Fruit fly (Drosophila melanogaster) whole organism, embryonic: ENCODE results near the gene mTerf3.

Experiments used
- Bgb ChIP-seq: fragments of 200-800 bp; sonication (Bioruptor generic); IDR thresholded peaks from 2 replicates; pipeline ENCODE4 v1.3.6; 2022; ENCODE audit warnings: missing biosample characterization, missing genetic modification characterization; ENCODE audit not compliant: partially characterized antibody
- CG10321 ChIP-seq: fragments of 200-800 bp; sonication (Bioruptor generic); IDR thresholded peaks from 2 replicates; pipeline ENCODE4 v1.3.6; 2022; ENCODE audit warnings: missing biosample characterization, missing genetic modification characterization
- CG12219 ChIP-seq: fragments of 200-800 bp; sonication (Bioruptor generic); optimal IDR thresholded peaks from 3 replicates; lab custom pipeline; 2018; ENCODE audit warnings: missing biosample characterization, mild to moderate bottlenecking, missing genetic modification characterization
- CG12391 ChIP-seq: fragments of 200-800 bp; sonication (Bioruptor generic); optimal IDR thresholded peaks from 3 replicates; lab custom pipeline; 2018; ENCODE audit warnings: missing biosample characterization, mild to moderate bottlenecking, missing genetic modification characterization, moderate library complexity
- CG15269 ChIP-seq: fragments of 200-800 bp; sonication (Bioruptor generic); optimal IDR thresholded peaks from 2 replicates; lab custom pipeline; 2018; ENCODE audit warnings: missing biosample characterization, mild to moderate bottlenecking, missing genetic modification characterization, moderate library complexity
- CG17328 ChIP-seq: fragments of 200-800 bp; sonication (Bioruptor generic); IDR thresholded peaks from 2 replicates; pipeline ENCODE4 v1.3.6; 2022; ENCODE audit warnings: missing biosample characterization, missing genetic modification characterization
- CG17359 ChIP-seq: fragments of 200-800 bp; sonication (Bioruptor generic); optimal IDR thresholded peaks from 3 replicates; lab custom pipeline; 2018; ENCODE audit warnings: missing biosample characterization, mild to moderate bottlenecking, missing genetic modification characterization, moderate library complexity
- CG17568 ChIP-seq: fragments of 200-800 bp; sonication (Bioruptor generic); optimal IDR thresholded peaks from 2 replicates; lab custom pipeline; 2018; ENCODE audit warnings: missing biosample characterization, mild to moderate bottlenecking, missing genetic modification characterization, moderate library complexity
- CG2199 ChIP-seq: fragments of 200-800 bp; sonication (Bioruptor generic); IDR thresholded peaks from 3 replicates; pipeline ENCODE4 v1.3.6; 2022; ENCODE audit warnings: missing biosample characterization, missing genetic modification characterization
- CG2202 ChIP-seq: fragments of 200-800 bp; sonication (Bioruptor generic); optimal IDR thresholded peaks from 2 replicates; lab custom pipeline; 2018; ENCODE audit warnings: missing biosample characterization, mild to moderate bottlenecking, missing genetic modification characterization
- CG2678 ChIP-seq: fragments of 200-800 bp; sonication (Bioruptor generic); optimal IDR thresholded peaks from 3 replicates; lab custom pipeline; 2019; ENCODE audit warnings: missing biosample characterization, mild to moderate bottlenecking, missing genetic modification characterization, moderate library complexity
- CG2875 ChIP-seq: fragments of 200-800 bp; sonication (Bioruptor generic); optimal IDR thresholded peaks from 2 replicates; lab custom pipeline; 2017; ENCODE audit warnings: missing biosample characterization, mild to moderate bottlenecking, missing genetic modification characterization, missing genetic modification reagents
- CG31388 ChIP-seq: fragments of 200-800 bp; sonication (Bioruptor generic); optimal IDR thresholded peaks from 2 replicates; lab custom pipeline; 2016; ENCODE audit warnings: missing biosample characterization, missing genetic modification characterization
- CG3163 ChIP-seq: fragments of 200-800 bp; sonication (Bioruptor generic); optimal IDR thresholded peaks from 3 replicates; lab custom pipeline; 2016; ENCODE audit warnings: missing biosample characterization, missing genetic modification characterization
- CG4282 ChIP-seq: fragments of 200-800 bp; sonication (Bioruptor generic); optimal IDR thresholded peaks from 2 replicates; lab custom pipeline; 2016; ENCODE audit warnings: missing biosample characterization, missing genetic modification characterization
- CG4707 ChIP-seq: fragments of 200-800 bp; sonication (Bioruptor generic); optimal IDR thresholded peaks from 2 replicates; lab custom pipeline; 2018; ENCODE audit warnings: missing biosample characterization, mild to moderate bottlenecking, missing genetic modification characterization, moderate library complexity
- CG5245 ChIP-seq: fragments of 200-800 bp; sonication (Bioruptor generic); optimal IDR thresholded peaks from 3 replicates; lab custom pipeline; 2016; ENCODE audit warnings: missing biosample characterization, missing genetic modification characterization
- CG7928 ChIP-seq: fragments of 200-800 bp; sonication (Bioruptor generic); optimal IDR thresholded peaks from 2 replicates; lab custom pipeline; 2017; ENCODE audit warnings: missing biosample characterization, mild to moderate bottlenecking, missing genetic modification characterization
- CG8478 ChIP-seq: fragments of >200 bp; optimal IDR thresholded peaks from 2 replicates; lab custom pipeline; 2018
- Deaf1 ChIP-seq: fragments of 200-800 bp; optimal IDR thresholded peaks from 3 replicates; lab custom pipeline; 2019; ENCODE audit warnings: missing biosample characterization, mild to moderate bottlenecking, missing genetic modification characterization, moderate library complexity
- Dref ChIP-seq: fragments of 200-800 bp; sonication (Bioruptor generic); IDR thresholded peaks from 2 replicates; pipeline ENCODE4 v1.3.6; 2022; ENCODE audit warnings: missing biosample characterization, missing genetic modification characterization
- Lhr ChIP-seq: fragments of 200-800 bp; sonication (Bioruptor generic); optimal IDR thresholded peaks from 3 replicates; lab custom pipeline; 2017; ENCODE audit warnings: mild to moderate bottlenecking, missing biosample characterization, missing genetic modification reagents, missing genetic modification characterization
- Mad ChIP-seq: fragments of 200-800 bp; sonication (Bioruptor generic); optimal IDR thresholded peaks from 2 replicates; lab custom pipeline; 2016; ENCODE audit warnings: missing biosample characterization, missing genetic modification characterization
- Myb ChIP-seq: fragments of 200-800 bp; sonication (Bioruptor generic); optimal IDR thresholded peaks from 2 replicates; lab custom pipeline; 2016; ENCODE audit warnings: missing biosample characterization, missing genetic modification characterization
- Nf-YA ChIP-seq: fragments of 200-800 bp; sonication (Bioruptor generic); IDR thresholded peaks from 2 replicates; pipeline ENCODE4 v1.3.6; 2022; ENCODE audit warnings: missing biosample characterization, missing genetic modification characterization
- Oli ChIP-seq: fragments of 200-800 bp; sonication (Bioruptor generic); optimal IDR thresholded peaks from 2 replicates; lab custom pipeline; 2018; ENCODE audit warnings: missing biosample characterization, mild to moderate bottlenecking, missing genetic modification characterization, moderate library complexity
- Side ChIP-seq: fragments of 200-800 bp; sonication (Bioruptor generic); optimal IDR thresholded peaks from 2 replicates; lab custom pipeline; 2016; ENCODE audit warnings: missing biosample characterization, missing genetic modification characterization
- abd-A ChIP-seq: fragments of 200-800 bp; sonication (Bioruptor generic); optimal IDR thresholded peaks from 3 replicates; lab custom pipeline; 2019; ENCODE audit warnings: missing biosample characterization, mild to moderate bottlenecking, missing genetic modification characterization, moderate library complexity
- ash1 ChIP-seq: fragments of 200-800 bp; sonication (Bioruptor generic); optimal IDR thresholded peaks from 2 replicates; lab custom pipeline; 2018; ENCODE audit warnings: missing biosample characterization, mild to moderate bottlenecking, missing genetic modification characterization
- bsh ChIP-seq, 2 experiments: fragments of 200-800 bp; sonication (Bioruptor generic); optimal IDR thresholded peaks; 2 replicates each; lab custom pipeline; 2017 to 2018; ENCODE audit warnings: mild to moderate bottlenecking in 2 of 2, missing biosample characterization in 2 of 2, missing genetic modification characterization in 2 of 2, moderate library complexity in 1 of 2
- cad ChIP-seq: fragments of >200 bp; optimal IDR thresholded peaks from 2 replicates; lab custom pipeline; 2017; ENCODE audit warnings: missing biosample characterization, missing genetic modification characterization
- dmrt11E ChIP-seq: fragments of 200-800 bp; sonication (Bioruptor generic); optimal IDR thresholded peaks from 3 replicates; lab custom pipeline; 2018; ENCODE audit warnings: missing biosample characterization, mild to moderate bottlenecking, missing genetic modification characterization, moderate library complexity
- eve ChIP-seq, 2 experiments: fragments of >200 bp; optimal IDR thresholded peaks; 2 replicates each; lab custom pipeline; 2017; ENCODE audit warnings: missing biosample characterization in 2 of 2, missing genetic modification characterization in 2 of 2
- ewg ChIP-seq: fragments of 200-800 bp; sonication (Bioruptor generic); optimal IDR thresholded peaks from 3 replicates; lab custom pipeline; 2017; ENCODE audit warnings: mild to moderate bottlenecking, missing biosample characterization, missing genetic modification reagents, missing genetic modification characterization
- fd64A ChIP-seq: fragments of 200-800 bp; sonication (Bioruptor generic); optimal IDR thresholded peaks from 3 replicates; lab custom pipeline; 2018; ENCODE audit warnings: missing biosample characterization, mild to moderate bottlenecking, missing genetic modification characterization
- fru ChIP-seq: fragments of >200 bp; optimal IDR thresholded peaks from 2 replicates; lab custom pipeline; 2017
- gce ChIP-seq: fragments of 200-800 bp; sonication (Bioruptor generic); IDR thresholded peaks from 3 replicates; pipeline ENCODE4 v1.3.6; 2022; ENCODE audit warnings: missing biosample characterization, missing genetic modification characterization
- gem ChIP-seq: fragments of 200-800 bp; sonication (Bioruptor generic); optimal IDR thresholded peaks from 2 replicates; lab custom pipeline; 2019; ENCODE audit warnings: missing biosample characterization, mild to moderate bottlenecking, missing genetic modification characterization, moderate library complexity
- inv ChIP-seq: fragments of 200-800 bp; sonication (Bioruptor generic); IDR thresholded peaks from 2 replicates; pipeline ENCODE4 v1.3.6; 2022; ENCODE audit warnings: missing biosample characterization, missing genetic modification characterization; ENCODE audit not compliant: partially characterized antibody
- lmd ChIP-seq: fragments of 200-800 bp; sonication (Bioruptor generic); IDR thresholded peaks from 2 replicates; pipeline ENCODE4 v1.3.6; 2022; ENCODE audit warnings: missing biosample characterization, missing genetic modification characterization
- mld ChIP-seq: fragments of 200-800 bp; sonication (Bioruptor generic); IDR thresholded peaks from 3 replicates; pipeline ENCODE4 v1.3.6; 2022; ENCODE audit warnings: missing biosample characterization, missing genetic modification characterization; ENCODE audit not compliant: partially characterized antibody
- nerfin-1 ChIP-seq: fragments of 200-800 bp; sonication (Bioruptor generic); optimal IDR thresholded peaks from 3 replicates; lab custom pipeline; 2019; ENCODE audit warnings: missing biosample characterization, mild to moderate bottlenecking, missing genetic modification characterization, moderate library complexity
- pnt ChIP-seq: fragments of 200-800 bp; sonication (Bioruptor generic); optimal IDR thresholded peaks from 3 replicates; lab custom pipeline; 2016; ENCODE audit warnings: missing biosample characterization, missing genetic modification characterization
- rib ChIP-seq: fragments of 200-800 bp; sonication (Bioruptor generic); IDR thresholded peaks from 2 replicates; pipeline ENCODE4 v1.3.6; 2022; ENCODE audit warnings: missing biosample characterization, missing genetic modification characterization
- run ChIP-seq: fragments of 200-800 bp; sonication (Bioruptor generic); optimal IDR thresholded peaks from 3 replicates; lab custom pipeline; 2018; ENCODE audit warnings: missing biosample characterization, mild to moderate bottlenecking, missing genetic modification characterization
- ssp ChIP-seq: fragments of 200-800 bp; sonication (Bioruptor generic); IDR thresholded peaks from 2 replicates; pipeline ENCODE4 v1.3.6; 2022; ENCODE audit warnings: missing biosample characterization, missing genetic modification characterization
- tll ChIP-seq, 2 experiments: fragments of 200-800 bp in 1 of 2; fragments of >200 bp in 1 of 2; sonication (Bioruptor generic) in 1 of 2; optimal IDR thresholded peaks; 2 replicates each; lab custom pipeline; 2017 to 2019; ENCODE audit warnings: missing biosample characterization in 2 of 2, missing genetic modification characterization in 2 of 2, mild to moderate bottlenecking in 1 of 2, moderate library complexity in 1 of 2
- vvl ChIP-seq: fragments of 200-800 bp; sonication (Bioruptor generic); IDR thresholded peaks from 2 replicates; pipeline ENCODE4 v1.3.6; 2022; ENCODE audit warnings: missing biosample characterization, missing genetic modification characterization
- z ChIP-seq: fragments of 200-800 bp; sonication (Bioruptor generic); IDR thresholded peaks from 3 replicates; pipeline ENCODE4 v1.3.6; 2022; ENCODE audit warnings: missing biosample characterization, missing genetic modification characterization
- zen ChIP-seq: fragments of 200-800 bp; sonication (Bioruptor generic); optimal IDR thresholded peaks from 3 replicates; lab custom pipeline; 2018; ENCODE audit warnings: missing biosample characterization, mild to moderate bottlenecking, missing genetic modification characterization, moderate library complexity

Gene mTerf3

dm6 chr3L:20517179-20517834 is 3.3 kb downstream of the mTerf3 start (continued):
- peak; percentile 64 for TF ChIP-seq zen
- TF ChIP-seq lmd (GFP tag; lab: Robert Waterston, UW), result no peak
- TF ChIP-seq CG15269 (tag; lab: Kevin White, UChicago), result no peak
- TF ChIP-seq ewg (GFP tag; lab: Kevin White, UChicago), result peak; percentile 27
- TF ChIP-seq CG10321, result peak; percentile 86
- peak; percentile 23 for TF ChIP-seq abd-A
- no peak for TF ChIP-seq pnt (GFP tag; lab: Kevin White, UChicago)
- no peak for TF ChIP-seq gce (GFP tag; lab: Robert Waterston, UW)
- no peak for TF ChIP-seq CG17328 (GFP tag; lab: Robert Waterston, UW)
- peak in 1 of 2 experiments; percentile 99 for TF ChIP-seq tll (GFP tag; optimal IDR thresholded peaks at IDR 0.05; lab: Kevin White, UChicago)
- TF ChIP-seq fru (lab: Kevin White, UChicago), result no peak
- TF ChIP-seq run (tag; lab: Kevin White, UChicago), result no peak
- TF ChIP-seq CG2875 (GFP tag; lab: Kevin White, UChicago), result peak; percentile 8
- TF ChIP-seq CG8478 (lab: Kevin White, UChicago), result no peak
- TF ChIP-seq Dref (GFP tag; lab: Robert Waterston, UW), result no peak
- peak; percentile 61 for TF ChIP-seq CG3163 (GFP tag; lab: Kevin White, UChicago)
- no peak for TF ChIP-seq Oli
- TF ChIP-seq ash1 (GFP tag; lab: Kevin White, UChicago), result no peak
- TF ChIP-seq CG17568 (GFP tag; lab: Kevin White, UChicago), result no peak
- no peak for TF ChIP-seq z
- TF ChIP-seq Mad (GFP tag; lab: Kevin White, UChicago), result no peak
- no peak for TF ChIP-seq CG4707 (GFP tag; lab: Kevin White, UChicago)
- no peak for TF ChIP-seq bsh (GFP tag; optimal IDR thresholded peaks at IDR 0.05; lab: Kevin White, UChicago)
- no peak for TF ChIP-seq Lhr
- TF ChIP-seq inv, result no peak
- no peak for TF ChIP-seq CG17359 (tag; lab: Kevin White, UChicago)
- TF ChIP-seq CG7928, result no peak
- no peak for TF ChIP-seq CG31388 (GFP tag; lab: Kevin White, UChicago)
- TF ChIP-seq CG2202 (tag; lab: Kevin White, UChicago), result no peak
- TF ChIP-seq fd64A (GFP tag; lab: Kevin White, UChicago), result no peak
- TF ChIP-seq cad (GFP tag; lab: Kevin White, UChicago), result peak; percentile 46
- TF ChIP-seq Deaf1, result peak; percentile 77
- peak; percentile 14 for TF ChIP-seq nerfin-1 (tag; lab: Kevin White, UChicago)
- peak; percentile 17 for TF ChIP-seq Side (GFP tag; lab: Kevin White, UChicago)
- TF ChIP-seq CG2199 (GFP tag; lab: Robert Waterston, UW), result peak; percentile 86
- TF ChIP-seq CG5245 (GFP tag; lab: Kevin White, UChicago), result no peak
- peak; percentile 45; the same call in 1 of the 2 replicates for TF ChIP-seq rib
- no peak for TF ChIP-seq CG12219 (GFP tag; lab: Kevin White, UChicago)
- no peak for TF ChIP-seq vvl
- TF ChIP-seq CG2678 (tag; lab: Kevin White, UChicago), result no peak
- no peak for TF ChIP-seq CG12391 (tag; lab: Kevin White, UChicago)
- no peak for TF ChIP-seq Nf-YA (GFP tag; lab: Robert Waterston, UW)
- no peak for TF ChIP-seq eve (GFP tag; optimal IDR thresholded peaks at IDR 0.05; lab: Kevin White, UChicago)
- TF ChIP-seq gem (tag; lab: Kevin White, UChicago), result no peak
- no peak for TF ChIP-seq CG4282 (GFP tag; lab: Kevin White, UChicago)
- no peak for TF ChIP-seq mld (GFP tag; lab: Robert Waterston, UW)
- TF ChIP-seq dmrt11E (tag; lab: Kevin White, UChicago), result no peak
- TF ChIP-seq Bgb (GFP tag; lab: Robert Waterston, UW), result no peak
- no peak for TF ChIP-seq Myb
- no peak for TF ChIP-seq ssp (GFP tag; lab: Robert Waterston, UW)
